Fruit fly (Drosophila melanogaster) whole organism, prepupa: ENCODE data around the gene Fatp1.

Experiments
- CG15336 ChIP-seq: fragments of 200-800 bp; sonication (Bioruptor generic); IDR thresholded peaks from 2 replicates; pipeline ENCODE4 v1.3.6; 2022; ENCODE audit warnings: missing biosample characterization, missing genetic modification characterization
- CG31627 ChIP-seq: fragments of 200-800 bp; sonication (Bioruptor generic); optimal IDR thresholded peaks from 3 replicates; lab custom pipeline; 2016; ENCODE audit warnings: missing biosample characterization, missing genetic modification characterization
- CG32006 ChIP-seq: fragments of 200-800 bp; sonication (Bioruptor generic); optimal IDR thresholded peaks from 3 replicates; lab custom pipeline; 2017; ENCODE audit warnings: missing biosample characterization, mild to moderate bottlenecking, missing genetic modification characterization
- CG4318 ChIP-seq: fragments of 200-800 bp; sonication (Bioruptor generic); optimal IDR thresholded peaks from 3 replicates; lab custom pipeline; 2017; ENCODE audit warnings: missing biosample characterization, mild to moderate bottlenecking, missing genetic modification characterization
- CG6808 ChIP-seq: fragments of 200-800 bp; sonication (Bioruptor generic); optimal IDR thresholded peaks from 3 replicates; lab custom pipeline; 2017; ENCODE audit warnings: missing biosample characterization, missing genetic modification characterization, mild to moderate bottlenecking, moderate library complexity, missing genetic modification reagents
- CG7368 ChIP-seq: fragments of 200-800 bp; sonication (Bioruptor generic); optimal IDR thresholded peaks from 3 replicates; lab custom pipeline; 2016; ENCODE audit warnings: missing biosample characterization, missing genetic modification characterization
- CG8632 ChIP-seq: fragments of 200-800 bp; sonication (Bioruptor generic); optimal IDR thresholded peaks from 3 replicates; lab custom pipeline; 2016; ENCODE audit warnings: missing biosample characterization, missing genetic modification characterization
- Hr38 ChIP-seq: sonication (Bioruptor generic); optimal IDR thresholded peaks from 2 replicates; lab custom pipeline; 2016; ENCODE audit warnings: missing biosample characterization, missing genetic modification characterization
- OdsH ChIP-seq: fragments of 200-800 bp; sonication (Bioruptor generic); optimal IDR thresholded peaks from 3 replicates; lab custom pipeline; 2016; ENCODE audit warnings: missing biosample characterization, missing genetic modification characterization
- Sox14 ChIP-seq: fragments of 200-800 bp; sonication (Bioruptor generic); optimal IDR thresholded peaks from 3 replicates; lab custom pipeline; 2016; ENCODE audit warnings: missing biosample characterization, missing genetic modification characterization
- dac ChIP-seq: fragments of 200-800 bp; sonication (Bioruptor generic); optimal IDR thresholded peaks from 2 replicates; lab custom pipeline; 2017; ENCODE audit warnings: missing biosample characterization, mild to moderate bottlenecking, missing genetic modification characterization
- fkh ChIP-seq: fragments of 200-800 bp; sonication (Bioruptor generic); optimal IDR thresholded peaks from 3 replicates; lab custom pipeline; 2017; ENCODE audit warnings: missing biosample characterization, mild to moderate bottlenecking, missing genetic modification characterization, moderate library complexity
- vri ChIP-seq: fragments of 200-800 bp; sonication (Bioruptor generic); optimal IDR thresholded peaks from 3 replicates; lab custom pipeline; 2016; ENCODE audit warnings: missing biosample characterization, mild to moderate bottlenecking, missing genetic modification characterization

- no peak for TF ChIP-seq CG7368
- no peak for TF ChIP-seq dac (GFP tag; lab: Kevin White, UChicago)
- no peak for TF ChIP-seq CG31627 (GFP tag; lab: Kevin White, UChicago)
- no peak for TF ChIP-seq OdsH
- TF ChIP-seq Hr38 (GFP tag; lab: Kevin White, UChicago), result no peak
- TF ChIP-seq CG8632, result no peak
- no peak for TF ChIP-seq fkh (GFP tag; lab: Kevin White, UChicago)
- TF ChIP-seq CG4318 (GFP tag; lab: Kevin White, UChicago), result no peak
- TF ChIP-seq Sox14 (GFP tag; lab: Kevin White, UChicago), result no peak
- no peak for TF ChIP-seq CG32006 (GFP tag; lab: Kevin White, UChicago)
- no peak for TF ChIP-seq CG6808 (GFP tag; lab: Kevin White, UChicago)
- TF ChIP-seq CG15336 (GFP tag; lab: Robert Waterston, UW), result no peak
- TF ChIP-seq vri (GFP tag; lab: Kevin White, UChicago), result no peak
Observed at dm6 chr2L:10510088-10510487, 6.9 kb downstream of the Fatp1 start, which contains the start of gene CG7384.
